Worm (Caenorhabditis elegans): ENCODE data around the gene cpg-4.

cpg-4 gene

DNA sequence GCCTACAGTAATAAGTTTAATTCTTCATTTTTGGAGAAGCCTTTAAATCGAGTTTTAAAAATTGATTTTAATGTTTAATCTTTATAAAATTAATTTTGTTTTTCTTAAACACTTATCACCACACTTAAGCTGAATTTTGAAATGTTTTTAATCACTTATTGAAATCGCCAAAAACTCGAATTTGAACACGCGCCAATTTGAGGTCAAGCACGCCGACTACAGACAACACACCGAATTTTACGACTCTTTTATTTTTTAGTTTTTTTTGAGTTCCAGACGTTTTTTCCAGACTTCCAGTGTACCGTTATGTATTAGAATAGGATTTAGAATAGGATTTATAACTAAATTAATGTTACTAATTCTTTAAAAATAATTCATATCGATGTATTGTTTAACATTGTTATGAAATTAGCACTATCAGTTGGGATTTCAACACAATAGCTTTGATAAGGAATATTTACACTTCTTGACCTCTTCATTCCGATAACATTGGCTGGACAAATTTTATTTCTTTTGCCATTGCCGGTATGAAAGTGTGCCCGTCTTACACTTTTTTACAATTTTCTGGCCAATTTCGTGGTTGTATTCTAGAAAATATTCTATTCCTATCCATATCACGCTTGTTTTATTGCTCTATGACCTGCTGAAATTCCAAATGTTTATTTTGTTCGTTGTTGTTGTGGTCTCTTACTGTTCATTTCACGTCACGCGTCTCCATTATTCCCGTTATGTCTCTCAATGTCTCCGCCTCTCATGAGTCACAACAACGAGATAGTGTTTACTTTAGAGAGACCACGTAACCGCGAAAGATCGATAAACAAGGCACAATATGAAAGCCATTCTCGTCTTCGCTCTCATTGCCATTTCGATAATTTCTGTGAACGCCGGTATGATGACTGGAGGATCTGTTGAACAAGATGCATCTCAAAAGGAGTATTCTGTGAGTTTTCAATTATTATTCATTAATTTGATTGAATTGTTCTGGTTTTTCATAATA is 47.4 kb downstream of the cpg-4 start, which contains the start of gene cpi-2:
TSS of gene cpi-2 (plus strand) at position 788 of the 997 bp plus-strand sequence.
- TF ChIP-seq ama-1 (optimal IDR thresholded peaks at IDR 0.05) (peak; percentile 24), egl-27 (tag; optimal IDR thresholded peaks at IDR 0.05) (no peak), F44E2.7 (GFP tag; IDR thresholded peaks at IDR 0.05) (no peak), lin-29 (GFP tag; IDR thresholded peaks at IDR 0.05) (no peak), hlh-11 (tag; optimal IDR thresholded peaks at IDR 0.05) (peak; percentile 72), set-16 (GFP tag; IDR thresholded peaks at IDR 0.05) (no peak), unc-130 (GFP tag; optimal IDR thresholded peaks at IDR 0.05) (no peak), madf-9 (GFP tag; conservative IDR thresholded peaks at IDR 0.05) (no peak), unc-62 (GFP tag; optimal IDR thresholded peaks at IDR 0.05 in 1 of 2) (peak in 1 of 2 experiments; percentile 78), unc-62 (tag; optimal IDR thresholded peaks at IDR 0.05) (no peak), pha-4 (GFP tag; IDR thresholded peaks at IDR 0.05) (no peak), pha-4 (tag; optimal IDR thresholded peaks at IDR 0.05) (peak; percentile 67), php-3 (GFP tag; IDR thresholded peaks at IDR 0.05) (peak; percentile 40; the same call in 1 of the 2 replicates), mxl-3 (GFP tag; optimal IDR thresholded peaks at IDR 0.05) (peak; percentile 23), mep-1 (tag; optimal IDR thresholded peaks at IDR 0.05) (peak; percentile 24), ceh-62 (tag; optimal IDR thresholded peaks at IDR 0.05) (no peak), nhr-77 (tag; optimal IDR thresholded peaks at IDR 0.05) (no peak), ceh-32 (tag; optimal IDR thresholded peaks at IDR 0.05; ENCODE audit: poor library complexity) (no peak), dmd-6 (GFP tag; IDR thresholded peaks at IDR 0.05) (peak; percentile 47), dmd-9 (GFP tag; IDR thresholded peaks at IDR 0.05) (no peak), ZK546.5 (tag; optimal IDR thresholded peaks at IDR 0.05) (no peak), nhr-10 (tag; optimal IDR thresholded peaks at IDR 0.05) (no peak), nhr-28 (tag; optimal IDR thresholded peaks at IDR 0.05) (peak; percentile 39), mes-2 (tag; optimal IDR thresholded peaks at IDR 0.05; ENCODE audit: poor library complexity, severe bottlenecking) (peak; percentile 54), hif-1 (tag; optimal IDR thresholded peaks at IDR 0.05) (peak in 1 of 2 experiments; percentile 24), mdl-1 (tag; optimal IDR thresholded peaks at IDR 0.05) (peak in 1 of 2 experiments; percentile 38), aly-2 (tag; optimal IDR thresholded peaks at IDR 0.05) (no peak), nhr-111 (GFP tag; optimal IDR thresholded peaks at IDR 0.05) (no peak), lim-7 (GFP tag; IDR thresholded peaks at IDR 0.05) (no peak), nhr-6 (tag; optimal IDR thresholded peaks at IDR 0.05) (peak; percentile 67), fkh-10 (GFP tag; optimal IDR thresholded peaks at IDR 0.05) (no peak), daf-16 (GFP tag; optimal IDR thresholded peaks at IDR 0.05) (peak in 1 of 2 experiments; percentile 76), daf-16 (tag; optimal IDR thresholded peaks at IDR 0.05) (peak; percentile 95), spr-1 (tag; optimal IDR thresholded peaks at IDR 0.05) (no peak), dve-1 (tag; optimal IDR thresholded peaks at IDR 0.05; ENCODE audit: insufficient read depth) (peak; percentile 77), lsy-2 (tag; optimal IDR thresholded peaks at IDR 0.05) (peak in 1 of 2 experiments; percentile 49), F26F4.8 (GFP tag; conservative IDR thresholded peaks at IDR 0.05) (no peak), ceh-28 (tag; optimal IDR thresholded peaks at IDR 0.05) (peak; percentile 67), duxl-1 (tag; optimal IDR thresholded peaks at IDR 0.05; ENCODE audit: poor library complexity) (no peak), lin-1 (GFP tag; IDR thresholded peaks at IDR 0.05) (no peak), unc-39 (tag; optimal IDR thresholded peaks at IDR 0.05) (no peak), hlh-30 (tag; optimal IDR thresholded peaks at IDR 0.05; ENCODE audit: insufficient read depth) (peak; percentile 87), Y48G9A.11 (GFP tag; IDR thresholded peaks at IDR 0.05) (no peak), nhr-48 (tag; optimal IDR thresholded peaks at IDR 0.05) (peak; percentile 16), ztf-7 (tag; optimal IDR thresholded peaks at IDR 0.05) (peak; percentile 36), hmg-1.1 (GFP tag; IDR thresholded peaks at IDR 0.05) (peak; percentile 64), dpl-1 (GFP tag; optimal IDR thresholded peaks at IDR 0.05) (peak; percentile 80)
